Worm (Caenorhabditis elegans): ENCODE data around the gene ZC262.2.
"Not testable (repeated sequence)": the region's sequence is repeated elsewhere in the genome, so short reads cannot be mapped to it uniquely, and the experiment has no call there.

ce11 chrIII:8339372-8339771, 7.5 kb downstream of the ZC262.2 start, which contains the start of gene clc-28:
- not testable (repeated sequence) for TF ChIP-seq snpc-4 (tag; optimal IDR thresholded peaks at IDR 0.05); nhr-12 (tag; optimal IDR thresholded peaks at IDR 0.05); nhr-11 (tag; optimal IDR thresholded peaks at IDR 0.05); lin-13 (GFP tag; optimal IDR thresholded peaks at IDR 0.05); nhr-76 (tag; optimal IDR thresholded peaks at IDR 0.05); ceh-82 (tag; optimal IDR thresholded peaks at IDR 0.05); ceh-63 (GFP tag; optimal IDR thresholded peaks at IDR 0.05); nhr-20 (tag; optimal IDR thresholded peaks at IDR 0.05); unc-62 (GFP tag; optimal IDR thresholded peaks at IDR 0.05); ztf-4 (tag; optimal IDR thresholded peaks at IDR 0.05); C34B4.2 (tag; optimal IDR thresholded peaks at IDR 0.05); pqm-1 (tag; optimal IDR thresholded peaks at IDR 0.05)

Data from whole organism, L1 larva.